Fruit fly (Drosophila melanogaster) Kc167 (cell line): ENCODE results near the gene NUCB1.

Experiments
- Myc ChIP-seq: fragments of >200 bp; optimal IDR thresholded peaks from 2 replicates; lab custom pipeline; 2017; ENCODE audit warnings: missing external identifiers
- Sin3A ChIP-seq: fragments of >200 bp; optimal IDR thresholded peaks from 2 replicates; lab custom pipeline; 2018; ENCODE audit warnings: missing external identifiers
- h ChIP-seq: fragments of >200 bp; optimal IDR thresholded peaks from 3 replicates; lab custom pipeline; 2018; ENCODE audit warnings: missing external identifiers
- insv ChIP-seq: fragments of >200 bp; optimal IDR thresholded peaks from 3 replicates; lab custom pipeline; 2018; ENCODE audit warnings: missing external identifiers
- psq ChIP-seq: fragments of >200 bp; optimal IDR thresholded peaks from 2 replicates; lab custom pipeline; 2017; ENCODE audit warnings: missing external identifiers
- ttk ChIP-seq: sonication (Bioruptor generic); optimal IDR thresholded peaks from 2 replicates; lab custom pipeline; 2017; ENCODE audit warnings: missing external identifiers

NUCB1 gene

DNA sequence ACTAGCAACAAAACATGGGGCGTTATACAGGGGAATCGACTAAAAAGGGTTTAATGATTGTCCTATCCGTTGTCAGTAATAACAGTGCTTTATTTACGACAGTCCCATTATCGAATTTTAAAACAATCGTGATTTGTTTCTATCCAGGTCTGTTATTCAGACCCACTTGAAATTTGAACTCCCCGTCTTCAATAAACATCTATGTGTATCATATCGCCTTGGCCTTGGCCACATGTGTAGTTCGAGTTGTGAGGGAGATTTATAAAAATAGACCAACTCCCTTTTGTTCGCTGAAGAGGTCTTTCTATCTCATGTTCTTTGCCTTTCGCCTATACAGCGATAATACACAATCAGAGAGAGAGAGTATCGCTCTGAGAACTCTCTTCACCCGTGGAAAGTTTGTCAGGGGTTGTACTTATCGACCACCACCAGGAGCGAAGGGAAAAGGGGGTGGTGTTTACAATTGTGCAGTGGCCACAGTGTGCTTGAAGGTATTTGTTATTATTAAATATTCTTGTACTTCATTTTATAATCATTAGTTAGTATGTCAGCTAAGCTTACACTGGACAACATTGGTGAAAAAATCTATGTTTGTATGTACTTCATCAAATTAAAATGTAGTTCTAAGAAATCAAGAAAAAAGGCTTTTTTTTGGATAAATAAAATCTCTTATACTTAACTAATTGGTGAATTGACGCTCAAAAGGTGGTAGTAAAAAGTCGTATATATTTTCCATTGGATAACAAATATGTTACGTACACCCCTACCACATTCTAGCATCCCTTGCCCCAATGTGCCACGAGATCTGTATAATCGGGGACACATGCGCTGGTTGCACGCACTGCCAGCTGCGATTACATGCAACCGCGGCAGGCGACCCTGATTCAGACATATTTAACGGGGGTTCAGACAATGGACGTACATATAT, 44.7 kb downstream of the NUCB1 start:
- no peak for TF ChIP-seq h
- TF ChIP-seq insv, result no peak
- TF ChIP-seq psq (lab: Kevin White, UChicago), result no peak
- no peak for TF ChIP-seq Myc (lab: Kevin White, UChicago)
- no peak for TF ChIP-seq ttk (lab: Kevin White, UChicago)
- no peak for TF ChIP-seq Sin3A (lab: Kevin White, UChicago)

DNA sequence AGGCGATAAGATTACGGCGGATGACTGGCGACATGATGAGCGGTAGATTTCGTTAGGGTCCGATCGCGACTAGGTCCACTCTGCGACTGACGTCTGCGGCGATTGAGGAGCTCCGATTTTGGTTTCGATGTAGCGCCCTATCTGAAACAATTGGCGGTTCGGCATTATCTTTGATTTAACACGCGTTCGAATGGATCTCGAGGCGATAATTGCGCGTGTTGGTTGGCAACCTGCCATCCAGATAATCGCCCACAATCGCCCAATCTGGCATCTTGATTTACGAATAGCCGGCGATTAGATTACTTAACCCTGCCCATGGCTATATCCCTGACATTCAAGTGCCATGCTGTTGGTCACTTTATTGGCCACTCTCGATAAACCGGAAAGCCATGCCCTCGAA, 47.8 kb downstream of the NUCB1 start:
- TF ChIP-seq insv, result no peak
- no peak for TF ChIP-seq psq (lab: Kevin White, UChicago)
- TF ChIP-seq Myc (lab: Kevin White, UChicago), result no peak
- TF ChIP-seq h, result no peak
- TF ChIP-seq Sin3A (lab: Kevin White, UChicago), result no peak
- TF ChIP-seq ttk (lab: Kevin White, UChicago), result no peak

DNA sequence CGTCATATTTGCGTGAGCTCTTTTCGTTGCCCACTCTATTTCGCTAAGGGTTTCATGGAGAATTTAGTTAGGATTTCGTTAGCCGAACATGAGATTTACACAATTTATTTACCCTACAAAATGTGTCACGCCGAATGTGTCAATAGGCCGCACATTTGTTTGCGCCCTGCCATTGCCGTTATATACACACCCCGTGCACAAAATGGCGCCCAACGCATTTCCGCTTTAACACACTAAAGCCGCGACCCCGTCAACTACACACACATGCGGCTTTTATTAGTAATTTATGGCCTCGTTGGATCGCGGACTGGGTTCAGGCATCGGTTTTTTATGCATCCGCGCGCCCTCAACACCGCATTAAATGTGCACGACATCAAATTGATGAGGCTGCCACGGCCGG, 51.6 kb downstream of the NUCB1 start, which contains the start of gene Adgf-B:
TSS of gene Adgf-B (minus strand) at position 101 of the 400 bp plus-strand sequence.
- TF ChIP-seq ttk (lab: Kevin White, UChicago) (no peak), h (no peak), psq (lab: Kevin White, UChicago) (no peak), insv (no peak), Myc (lab: Kevin White, UChicago) (no peak), Sin3A (lab: Kevin White, UChicago) (no peak)
